Worm (Caenorhabditis elegans): ENCODE data around the gene Y32B12B.4.

ce11 chrV:16598437-16598836 lies 45.3 kb downstream of the Y32B12B.4 start:
- no peak for TF ChIP-seq ZK546.5 (tag; optimal IDR thresholded peaks at IDR 0.05)
- no peak for TF ChIP-seq unc-62 (GFP tag; optimal IDR thresholded peaks at IDR 0.05)
- TF ChIP-seq R02D3.7 (tag; optimal IDR thresholded peaks at IDR 0.05): no peak
- no peak for TF ChIP-seq snpc-4 (tag; optimal IDR thresholded peaks at IDR 0.05)
- no peak for TF ChIP-seq peb-1 (tag; optimal IDR thresholded peaks at IDR 0.05)
- no peak for TF ChIP-seq ceh-82 (tag; optimal IDR thresholded peaks at IDR 0.05)
- peak; percentile 29 for TF ChIP-seq ama-1 (optimal IDR thresholded peaks at IDR 0.05)
- no peak for TF ChIP-seq elt-3 (tag; optimal IDR thresholded peaks at IDR 0.05)
- TF ChIP-seq nhr-12 (tag; optimal IDR thresholded peaks at IDR 0.05): no peak
- TF ChIP-seq nhr-77 (tag; optimal IDR thresholded peaks at IDR 0.05): no peak
- no peak for TF ChIP-seq mdl-1 (tag; optimal IDR thresholded peaks at IDR 0.05)
- no peak for TF ChIP-seq nhr-11 (tag; optimal IDR thresholded peaks at IDR 0.05)
- no peak for TF ChIP-seq nhr-6 (tag; optimal IDR thresholded peaks at IDR 0.05)
- TF ChIP-seq ceh-16 (tag; optimal IDR thresholded peaks at IDR 0.05): no peak
